Fruit fly (Drosophila melanogaster) whole organism, embryonic: ENCODE measurements around the gene SmD1.

Experiments used
- Abd-B ChIP-seq: fragments of 200-800 bp; sonication (Bioruptor generic); optimal IDR thresholded peaks from 2 replicates; lab custom pipeline; 2018; ENCODE audit warnings: missing biosample characterization, mild to moderate bottlenecking, missing genetic modification characterization, moderate library complexity
- Atf3 ChIP-seq: fragments of 200-800 bp; sonication (Bioruptor generic); optimal IDR thresholded peaks from 3 replicates; lab custom pipeline; 2016; ENCODE audit warnings: missing biosample characterization, missing genetic modification characterization
- CG10543 ChIP-seq: fragments of 200-800 bp; sonication (Bioruptor generic); optimal IDR thresholded peaks from 3 replicates; lab custom pipeline; 2017; ENCODE audit warnings: missing biosample characterization, mild to moderate bottlenecking, missing genetic modification characterization, moderate library complexity
- CG11247 ChIP-seq: fragments of 200-800 bp; sonication (Bioruptor generic); IDR thresholded peaks from 2 replicates; pipeline ENCODE4 v1.3.6; 2022; ENCODE audit warnings: missing biosample characterization, missing genetic modification characterization
- CG12236 ChIP-seq: fragments of 200-800 bp; sonication (Bioruptor generic); optimal IDR thresholded peaks from 2 replicates; lab custom pipeline; 2016; ENCODE audit warnings: missing biosample characterization, missing genetic modification characterization
- CG12391 ChIP-seq: fragments of 200-800 bp; sonication (Bioruptor generic); optimal IDR thresholded peaks from 3 replicates; lab custom pipeline; 2018; ENCODE audit warnings: missing biosample characterization, mild to moderate bottlenecking, missing genetic modification characterization, moderate library complexity
- CG12769 ChIP-seq: fragments of 200-800 bp; sonication (Bioruptor generic); optimal IDR thresholded peaks from 2 replicates; lab custom pipeline; 2019; ENCODE audit warnings: missing biosample characterization, mild to moderate bottlenecking, missing genetic modification characterization, moderate library complexity
- CG15514 ChIP-seq: fragments of 200-800 bp; sonication (Bioruptor generic); optimal IDR thresholded peaks from 3 replicates; lab custom pipeline; 2017; ENCODE audit warnings: missing biosample characterization, missing genetic modification characterization, mild to moderate bottlenecking, moderate library complexity, missing genetic modification reagents
- CG2199 ChIP-seq: fragments of 200-800 bp; sonication (Bioruptor generic); IDR thresholded peaks from 3 replicates; pipeline ENCODE4 v1.3.6; 2022; ENCODE audit warnings: missing biosample characterization, missing genetic modification characterization
- CG2889 ChIP-seq: fragments of 200-800 bp; sonication (Bioruptor generic); IDR thresholded peaks from 3 replicates; pipeline ENCODE4 v1.3.6; 2022; ENCODE audit warnings: missing biosample characterization, missing genetic modification characterization
- CG42726 ChIP-seq: fragments of 200-800 bp; sonication (Bioruptor generic); IDR thresholded peaks from 2 replicates; pipeline ENCODE4 v1.3.6; 2022; ENCODE audit warnings: missing biosample characterization, missing genetic modification characterization; ENCODE audit not compliant: partially characterized antibody
- CG4360 ChIP-seq: fragments of 200-800 bp; sonication (Bioruptor generic); IDR thresholded peaks from 2 replicates; pipeline ENCODE4 v1.3.6; 2022; ENCODE audit warnings: missing biosample characterization, missing genetic modification characterization
- CG43689 ChIP-seq: fragments of 200-800 bp; sonication (Bioruptor generic); IDR thresholded peaks from 2 replicates; pipeline ENCODE4 v1.3.6; 2022; ENCODE audit warnings: missing biosample characterization, missing genetic modification characterization
- CG5180 ChIP-seq: fragments of 200-800 bp; sonication (Bioruptor generic); optimal IDR thresholded peaks from 3 replicates; lab custom pipeline; 2017; ENCODE audit warnings: missing biosample characterization, missing genetic modification characterization, mild to moderate bottlenecking, moderate library complexity, missing genetic modification reagents
- CG6254 ChIP-seq: fragments of 200-800 bp; sonication (Bioruptor generic); optimal IDR thresholded peaks from 3 replicates; lab custom pipeline; 2017; ENCODE audit warnings: mild to moderate bottlenecking, missing biosample characterization, missing genetic modification reagents, missing genetic modification characterization
- CG7372 ChIP-seq: fragments of 200-800 bp; sonication (Bioruptor generic); IDR thresholded peaks from 2 replicates; pipeline ENCODE4 v1.3.6; 2022; ENCODE audit warnings: missing biosample characterization, missing genetic modification characterization
- Elba2 ChIP-seq: fragments of 200-800 bp; sonication (Bioruptor generic); optimal IDR thresholded peaks from 3 replicates; lab custom pipeline; 2016; ENCODE audit warnings: missing biosample characterization, missing genetic modification characterization
- Ets65A ChIP-seq: fragments of 200-800 bp; sonication (Bioruptor generic); peaks from one replicate; lab custom pipeline; 2016; ENCODE audit warnings: missing biosample characterization, missing genetic modification characterization
- GATAe ChIP-seq: fragments of 200-800 bp; sonication (Bioruptor generic); conservative IDR thresholded peaks from 2 replicates; pipeline ENCODE4 v1.3.6; 2022; ENCODE audit warnings: missing biosample characterization, missing genetic modification characterization
- Kr ChIP-seq: fragments of 200-800 bp; sonication (Bioruptor generic); optimal IDR thresholded peaks from 2 replicates; lab custom pipeline; 2017; ENCODE audit warnings: missing biosample characterization, mild to moderate bottlenecking, missing genetic modification characterization
- Med ChIP-seq: fragments of 200-800 bp; sonication (Bioruptor generic); peaks from one replicate; lab custom pipeline; 2016; ENCODE audit warnings: missing biosample characterization, missing genetic modification characterization, mild to moderate bottlenecking, inconsistent platforms, moderate library complexity
- Neu2 ChIP-seq: fragments of 200-800 bp; sonication (Bioruptor generic); optimal IDR thresholded peaks from 3 replicates; lab custom pipeline; 2016; ENCODE audit warnings: missing biosample characterization, missing genetic modification characterization, borderline replicate concordance
- Ravus ChIP-seq: fragments of 200-800 bp; sonication (Bioruptor generic); IDR thresholded peaks from 2 replicates; pipeline ENCODE4 v1.3.6; 2022; ENCODE audit warnings: missing biosample characterization, missing genetic modification characterization
- Tbp ChIP-seq: fragments of >200 bp; optimal IDR thresholded peaks from 2 replicates; lab custom pipeline; 2018; ENCODE audit warnings: missing biosample characterization, missing genetic modification characterization
- Xbp1 ChIP-seq: fragments of 200-800 bp; sonication (Bioruptor generic); optimal IDR thresholded peaks from 3 replicates; lab custom pipeline; 2016; ENCODE audit warnings: missing biosample characterization, mild to moderate bottlenecking, missing genetic modification characterization
- ap ChIP-seq: fragments of 200-800 bp; sonication (Bioruptor generic); IDR thresholded peaks from 2 replicates; pipeline ENCODE4 v1.3.6; 2022; ENCODE audit warnings: missing biosample characterization, missing genetic modification characterization
- bsh ChIP-seq, 2 experiments: fragments of 200-800 bp; sonication (Bioruptor generic); optimal IDR thresholded peaks; 2 replicates each; lab custom pipeline; 2017 to 2018; ENCODE audit warnings: mild to moderate bottlenecking in 2 of 2, missing biosample characterization in 2 of 2, missing genetic modification characterization in 2 of 2, moderate library complexity in 1 of 2
- cas ChIP-seq: fragments of 200-800 bp; sonication (Bioruptor generic); IDR thresholded peaks from 2 replicates; pipeline ENCODE4 v1.3.6; 2022; ENCODE audit warnings: missing biosample characterization, missing genetic modification characterization
- caup ChIP-seq: fragments of 200-800 bp; sonication (Bioruptor generic); optimal IDR thresholded peaks from 3 replicates; lab custom pipeline; 2017; ENCODE audit warnings: missing biosample characterization, mild to moderate bottlenecking, missing genetic modification characterization, moderate library complexity; ENCODE audit not compliant: severe bottlenecking
- crol ChIP-seq: fragments of 200-800 bp; sonication (Bioruptor generic); IDR thresholded peaks from 2 replicates; pipeline ENCODE4 v1.3.6; 2022; ENCODE audit warnings: missing biosample characterization, missing genetic modification characterization
- exex ChIP-seq: fragments of 200-800 bp; sonication (Bioruptor generic); optimal IDR thresholded peaks from 4 replicates; lab custom pipeline; 2018; ENCODE audit warnings: missing biosample characterization, mild to moderate bottlenecking, missing genetic modification characterization, moderate library complexity
- fd64A ChIP-seq: fragments of 200-800 bp; sonication (Bioruptor generic); optimal IDR thresholded peaks from 3 replicates; lab custom pipeline; 2018; ENCODE audit warnings: missing biosample characterization, mild to moderate bottlenecking, missing genetic modification characterization
- gce ChIP-seq: fragments of 200-800 bp; sonication (Bioruptor generic); IDR thresholded peaks from 3 replicates; pipeline ENCODE4 v1.3.6; 2022; ENCODE audit warnings: missing biosample characterization, missing genetic modification characterization
- grn ChIP-seq: fragments of 200-800 bp; sonication (Bioruptor generic); optimal IDR thresholded peaks from 3 replicates; lab custom pipeline; 2017; ENCODE audit warnings: missing biosample characterization, missing genetic modification characterization
- mirr ChIP-seq: fragments of 200-800 bp; sonication (Bioruptor generic); optimal IDR thresholded peaks from 3 replicates; lab custom pipeline; 2018; ENCODE audit warnings: missing biosample characterization, mild to moderate bottlenecking, missing genetic modification characterization
- nerfin-2 ChIP-seq: fragments of 200-800 bp; sonication (Bioruptor generic); IDR thresholded peaks from 2 replicates; pipeline ENCODE4 v1.3.6; 2022; ENCODE audit warnings: missing biosample characterization, missing genetic modification characterization; ENCODE audit not compliant: partially characterized antibody
- pan ChIP-seq, 4 experiments: fragments of >200 bp in 3 of 4; fragments of 200-800 bp in 1 of 4; sonication (Bioruptor generic) in 1 of 4; optimal IDR thresholded peaks in 3 of 4; IDR thresholded peaks in 1 of 4; 2 replicates each; pipeline versions ENCODE4 v1.3.6 to Lab custom; 2017 to 2022; ENCODE audit warnings: missing biosample characterization in 2 of 4, missing genetic modification characterization in 2 of 4, mixed read lengths in 1 of 4
- sens ChIP-seq: fragments of 200-800 bp; sonication (Bioruptor generic); peaks from one replicate; lab custom pipeline; 2016; ENCODE audit warnings: missing biosample characterization, missing genetic modification characterization
- twi ChIP-seq: fragments of 200-800 bp; optimal IDR thresholded peaks from 2 replicates; lab custom pipeline; 2019; ENCODE audit warnings: missing biosample characterization, mild to moderate bottlenecking, missing genetic modification characterization, moderate library complexity
- usp ChIP-seq: fragments of >200 bp; optimal IDR thresholded peaks from 2 replicates; lab custom pipeline; 2017; ENCODE audit warnings: missing biosample characterization, missing genetic modification characterization
- vnd ChIP-seq: fragments of 200-800 bp; sonication (Bioruptor generic); IDR thresholded peaks from 3 replicates; pipeline ENCODE4 v1.3.6; 2022; ENCODE audit warnings: missing biosample characterization, missing genetic modification characterization; ENCODE audit not compliant: partially characterized antibody

SmD1 gene

DNA sequence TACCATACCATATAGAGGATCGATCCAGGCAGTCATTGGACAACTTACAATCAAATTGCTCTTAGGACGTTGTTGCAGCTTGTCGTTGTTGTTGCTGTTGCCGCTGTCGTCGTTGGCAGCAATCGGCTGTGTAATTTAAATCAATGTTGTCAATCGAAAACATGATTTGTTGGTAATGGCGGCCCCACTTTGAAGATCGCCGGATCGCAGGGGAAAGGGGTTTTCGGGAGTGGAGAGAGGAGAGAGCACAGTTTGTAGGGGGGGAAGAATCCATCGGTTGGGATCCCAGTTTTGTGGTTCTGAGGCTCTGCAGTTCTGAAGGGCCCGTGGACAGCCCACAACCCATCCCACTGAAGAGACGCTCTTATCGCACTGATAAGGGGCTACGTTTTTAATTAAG, 38.7 kb downstream of the SmD1 start:
- TF ChIP-seq crol (GFP tag; lab: Robert Waterston, UW) = peak; percentile 83
- peak; percentile 37 for TF ChIP-seq sens (GFP tag; lab: Kevin White, UChicago)
- peak; percentile 95 for TF ChIP-seq mirr (GFP tag; lab: Kevin White, UChicago)
- TF ChIP-seq exex = peak; percentile 12
- no peak for TF ChIP-seq Atf3 (GFP tag; lab: Kevin White, UChicago)
- peak; percentile 55 for TF ChIP-seq caup (GFP tag; lab: Kevin White, UChicago)
- TF ChIP-seq Ravus = no peak
- TF ChIP-seq grn (GFP tag; lab: Kevin White, UChicago) = peak; percentile 52
- TF ChIP-seq Ets65A (GFP tag; lab: Kevin White, UChicago) = peak; percentile 74
- TF ChIP-seq Kr (GFP tag; lab: Kevin White, UChicago) = peak; percentile 44
- TF ChIP-seq pan (optimal IDR thresholded peaks at IDR 0.05; lab: Kevin White, UChicago) = no peak
- peak in 1 of 2 experiments; percentile 42 for TF ChIP-seq pan (GFP tag; optimal IDR thresholded peaks at IDR 0.05 in 1 of 2, IDR thresholded peaks at IDR 0.05 in 1 of 2)
- TF ChIP-seq CG12769 (tag; lab: Kevin White, UChicago) = no peak
- peak; percentile 46 for TF ChIP-seq Med (GFP tag; lab: Kevin White, UChicago)
- TF ChIP-seq GATAe (GFP tag; lab: Robert Waterston, UW) = 0 out of 2 replicates have a peak, but pooled peaks have one; percentile 21
- no peak for TF ChIP-seq cas (GFP tag; lab: Robert Waterston, UW)
- no peak for TF ChIP-seq ap (GFP tag; lab: Robert Waterston, UW)
- peak; percentile 44 for TF ChIP-seq CG4360 (GFP tag; lab: Robert Waterston, UW)

dm6 chr3L:12694539-12695525, 39.6 kb downstream of the SmD1 start:
- TF ChIP-seq exex (peak; percentile 59), pan (optimal IDR thresholded peaks at IDR 0.05; lab: Kevin White, UChicago) (no peak), pan (GFP tag; optimal IDR thresholded peaks at IDR 0.05 in 1 of 2, IDR thresholded peaks at IDR 0.05 in 1 of 2) (peak in 1 of 2 experiments; percentile 41), CG2199 (0 out of 3 replicates have a peak, but pooled peaks have one; percentile 12), Neu2 (peak; percentile 19), grn (GFP tag; lab: Kevin White, UChicago) (peak; percentile 75), vnd (GFP tag; lab: Robert Waterston, UW) (0 out of 3 replicates have a peak, but pooled peaks have one; percentile 22), Elba2 (GFP tag; lab: Kevin White, UChicago) (peak; percentile 94), gce (GFP tag; lab: Robert Waterston, UW) (no peak), CG5180 (GFP tag; lab: Kevin White, UChicago) (peak; percentile 17), CG11247 (GFP tag; lab: Robert Waterston, UW) (no peak), CG43689 (GFP tag; lab: Robert Waterston, UW) (no peak), CG2889 (GFP tag; lab: Robert Waterston, UW) (no peak), mirr (GFP tag; lab: Kevin White, UChicago) (peak; percentile 95), CG12236 (GFP tag; lab: Kevin White, UChicago) (no peak)

DNA sequence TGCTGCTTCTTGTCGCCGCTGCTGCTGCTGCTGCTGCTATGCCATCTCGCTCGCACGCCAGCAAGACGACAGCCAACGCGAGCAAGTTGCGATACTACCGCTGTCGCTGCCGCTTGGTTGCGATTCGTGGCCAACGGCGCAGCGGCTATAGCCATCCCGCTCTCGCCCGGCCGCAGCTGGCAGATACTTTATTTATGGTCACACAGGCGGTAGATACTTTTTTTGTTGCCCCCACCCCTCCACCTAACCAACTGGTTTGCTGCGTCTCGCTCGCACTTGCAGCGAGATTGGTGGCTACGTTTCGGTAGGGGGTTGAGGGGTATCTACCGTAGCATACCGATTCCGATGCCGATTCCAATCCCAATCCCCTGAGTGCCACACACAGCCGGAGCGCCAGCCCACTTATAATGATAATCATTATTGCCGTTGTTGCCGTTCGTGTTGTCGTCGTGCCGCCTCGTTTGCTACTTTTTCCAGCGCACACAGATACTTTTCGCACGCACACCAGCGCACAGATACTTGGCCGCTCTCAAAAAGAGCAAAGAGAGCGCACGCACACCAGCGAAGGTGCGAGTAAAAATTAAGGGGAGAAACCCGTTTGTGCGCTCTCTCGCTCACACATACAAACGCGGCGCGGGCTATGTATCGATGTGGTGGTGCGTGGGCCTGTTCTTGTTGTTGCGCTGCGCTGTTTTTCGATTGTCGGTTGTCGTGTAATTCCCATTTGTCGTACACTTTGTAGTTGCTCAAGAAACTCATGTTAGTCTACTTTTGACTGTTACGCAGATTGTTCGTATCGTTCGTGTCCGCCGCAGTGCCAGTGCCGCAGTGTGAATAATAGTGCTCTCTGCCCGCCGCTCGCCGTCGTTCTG, 41.3 kb downstream of the SmD1 start, which contains the start of gene mirr:
Gene mirr (plus strand): TSS at position 759 of the 872 bp plus-strand sequence.
- TF ChIP-seq vnd (GFP tag; lab: Robert Waterston, UW) (no peak), usp (GFP tag; lab: Kevin White, UChicago) (no peak), twi (tag; lab: Kevin White, UChicago) (peak; percentile 30), nerfin-2 (GFP tag; lab: Robert Waterston, UW) (no peak), Xbp1 (GFP tag; lab: Kevin White, UChicago) (no peak), fd64A (GFP tag; lab: Kevin White, UChicago) (no peak), CG42726 (GFP tag; lab: Robert Waterston, UW) (0 out of 2 replicates have a peak, but pooled peaks have one; percentile 19), CG12391 (no peak), CG10543 (GFP tag; lab: Kevin White, UChicago) (peak; percentile 83), CG43689 (GFP tag; lab: Robert Waterston, UW) (no peak), Tbp (no peak), CG15514 (GFP tag; lab: Kevin White, UChicago) (no peak), Abd-B (GFP tag; lab: Kevin White, UChicago) (peak; percentile 45), bsh (GFP tag; optimal IDR thresholded peaks at IDR 0.05; lab: Kevin White, UChicago) (no peak), CG7372 (GFP tag; lab: Robert Waterston, UW) (no peak), CG6254 (no peak)
